Worm (Caenorhabditis elegans) whole organism, L4/young adult: ENCODE measurements around the gene aff-1.

Source experiments
- dao-5 ChIP-seq: sonication (generic microtip); optimal IDR thresholded peaks from 2 replicates; lab custom pipeline; 2016; ENCODE audit warnings: missing genotype, missing genetic modification characterization, moderate library complexity, missing compliant biosample characterization
- him-1 ChIP-seq: sonication (generic microtip); optimal IDR thresholded peaks from 2 replicates; lab custom pipeline; 2016; ENCODE audit warnings: missing genotype, missing genetic modification reagents, missing genetic modification characterization, missing compliant biosample characterization

ce11 chrII:6897507-6897906, 34.0 kb upstream of the aff-1 start, which contains the start of gene C44B7.11:
- no peak for TF ChIP-seq him-1 (tag; lab: Kevin White, UChicago)
- TF ChIP-seq dao-5 (tag; lab: Kevin White, UChicago): no peak
